Worm (Caenorhabditis elegans) whole organism, L4 larva: ENCODE measurements around the gene sams-5.

Source experiments
- aha-1 ChIP-seq: fragments of 150-350 bp; peaks from one replicate; lab custom pipeline; 2014; ENCODE audit warnings: missing biosample characterization, missing genetic modification characterization
- daf-16 ChIP-seq, 3 experiments: sonication (generic microtip); optimal IDR thresholded peaks; 2 replicates each; lab custom pipeline; 2016 to 2017; ENCODE audit warnings: missing genetic modification characterization in 3 of 3, missing genetic modification reagents in 3 of 3, mild to moderate bottlenecking in 2 of 3, missing compliant biosample characterization in 2 of 3, missing biosample characterization in 1 of 3, moderate library complexity in 1 of 3
- dmd-6 ChIP-seq: fragments of 200-800 bp; sonication (Bioruptor generic); IDR thresholded peaks from 2 replicates; pipeline ENCODE4 v1.3.6; 2022; ENCODE audit warnings: missing genetic modification reagents, missing genetic modification characterization, missing compliant biosample characterization
- dmd-8 ChIP-seq: fragments of 200-800 bp; sonication (Bioruptor generic); IDR thresholded peaks from 2 replicates; pipeline ENCODE4 v1.3.6; 2022; ENCODE audit warnings: missing genetic modification characterization, missing compliant biosample characterization
- dve-1 ChIP-seq: sonication (generic microtip); optimal IDR thresholded peaks from 2 replicates; lab custom pipeline; 2017; ENCODE audit warnings: antibody characterized with exemption, mild to moderate bottlenecking, missing genetic modification characterization, missing compliant biosample characterization; ENCODE audit not compliant: insufficient read depth
- egl-43 ChIP-seq: fragments of 200-800 bp; sonication (Bioruptor generic); IDR thresholded peaks from 2 replicates; pipeline ENCODE4 v1.3.6; 2022; ENCODE audit warnings: missing genetic modification reagents, missing genetic modification characterization, missing compliant biosample characterization
- hlh-11 ChIP-seq: fragments of 200-800 bp; sonication (Bioruptor generic); optimal IDR thresholded peaks from 2 replicates; lab custom pipeline; 2018; ENCODE audit warnings: mild to moderate bottlenecking, missing genetic modification characterization, missing compliant biosample characterization
- nhr-28 ChIP-seq: fragments of 150-350 bp; optimal IDR thresholded peaks from 2 replicates; lab custom pipeline; 2014; ENCODE audit warnings: missing biosample characterization, missing genetic modification characterization
- pqm-1 ChIP-seq: sonication (generic microtip); optimal IDR thresholded peaks from 2 replicates; lab custom pipeline; 2017; ENCODE audit warnings: missing biosample characterization, missing genetic modification characterization
- rbr-2 ChIP-seq: sonication (generic microtip); optimal IDR thresholded peaks from 2 replicates; lab custom pipeline; 2016; ENCODE audit warnings: missing genotype, missing genetic modification characterization, missing compliant biosample characterization
- zfp-2 ChIP-seq: sonication (generic microtip); optimal IDR thresholded peaks from 2 replicates; lab custom pipeline; 2016; ENCODE audit warnings: mild to moderate bottlenecking, missing genetic modification characterization, missing compliant biosample characterization

sams-5 gene

DNA sequence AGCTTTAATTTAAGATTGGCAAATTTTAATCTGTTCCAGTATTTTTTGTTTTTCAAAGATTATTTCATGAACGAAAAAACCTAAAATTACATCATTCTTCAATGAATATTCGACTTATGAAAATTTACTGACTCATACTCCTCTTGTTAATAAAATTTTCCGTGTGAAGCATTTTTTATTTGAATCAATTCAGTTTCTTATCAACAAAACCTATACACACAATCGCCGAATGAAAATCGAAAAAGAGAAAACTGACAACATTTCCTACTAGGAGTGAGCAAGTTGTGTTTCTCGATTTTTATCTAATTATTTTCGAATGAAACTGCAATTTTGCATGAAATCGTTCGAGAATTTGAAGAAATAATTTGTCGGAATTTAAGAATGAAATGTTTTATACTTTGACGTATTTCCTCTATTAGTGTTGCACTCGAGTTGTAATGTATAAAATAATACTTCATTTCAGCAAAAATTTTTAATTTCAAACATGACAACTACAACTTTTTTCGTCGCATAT lies 48.7 kb downstream of the sams-5 start, which contains the start of gene F58F9.4:
F58F9.4 (plus strand) TSS at position 464 of the 514 bp plus-strand sequence.
- TF ChIP-seq nhr-28 (tag; lab: Kevin White, UChicago) = peak; percentile 28
- no peak for TF ChIP-seq hlh-11
- TF ChIP-seq pqm-1 (tag; lab: Kevin White, UChicago) = peak; percentile 41
- TF ChIP-seq dmd-6 (GFP tag; lab: Robert Waterston, UW) = peak; percentile 37; the same call in 1 of the 2 replicates
- TF ChIP-seq zfp-2 = no peak
- no peak for TF ChIP-seq rbr-2
- no peak for TF ChIP-seq daf-16 (GFP tag; optimal IDR thresholded peaks at IDR 0.05; lab: Kevin White, UChicago)
- TF ChIP-seq daf-16 (tag; optimal IDR thresholded peaks at IDR 0.05; lab: Kevin White, UChicago) = peak; percentile 31
- TF ChIP-seq, all 104 proteins: peak for 4

DNA sequence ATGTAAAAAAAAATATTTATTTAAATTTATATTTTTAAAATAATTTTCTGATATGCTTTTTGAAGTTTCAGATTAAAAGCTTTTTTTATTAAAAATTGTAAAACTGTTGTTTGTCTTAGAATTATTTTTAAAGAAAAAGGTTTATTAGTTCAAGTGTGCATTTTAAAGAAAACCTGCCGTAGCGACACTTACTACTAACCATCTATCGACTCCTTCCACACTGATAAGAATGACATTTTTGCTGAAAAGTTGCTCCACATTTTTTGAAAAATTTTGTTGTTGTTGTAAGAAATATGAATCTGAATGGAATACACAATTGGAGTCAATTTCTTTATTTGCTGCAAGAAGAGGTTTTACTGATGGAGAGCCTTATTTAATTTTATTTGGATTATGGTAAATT lies 51.3 kb downstream of the sams-5 start, which contains the start of gene C49A9.1:
C49A9.1 (plus strand) TSS at position 217 of the 400 bp plus-strand sequence.
- TF ChIP-seq egl-43 (GFP tag; lab: Robert Waterston, UW) = no peak
- TF ChIP-seq daf-16 (GFP tag; optimal IDR thresholded peaks at IDR 0.05; lab: Kevin White, UChicago) = no peak
- TF ChIP-seq daf-16 (tag; optimal IDR thresholded peaks at IDR 0.05; lab: Kevin White, UChicago) = peak; percentile 46
- TF ChIP-seq dmd-8 (GFP tag; lab: Robert Waterston, UW) = no peak
- peak; percentile 3 for TF ChIP-seq nhr-28 (tag; lab: Kevin White, UChicago)
- peak; percentile 15 for TF ChIP-seq dve-1 (tag; lab: Kevin White, UChicago)
- peak; percentile 32 for TF ChIP-seq aha-1 (tag; lab: Kevin White, UChicago)
- TF ChIP-seq pqm-1 (tag; lab: Kevin White, UChicago) = peak; percentile 70
